Fruit fly (Drosophila melanogaster) whole organism, embryonic: ENCODE results near the gene ash1.

Source experiments
- CG11456 ChIP-seq: fragments of 200-800 bp; sonication (Bioruptor generic); IDR thresholded peaks from 3 replicates; pipeline ENCODE4 v1.3.6; 2022; ENCODE audit warnings: missing biosample characterization, missing genetic modification characterization
- CG12155 ChIP-seq: fragments of 200-800 bp; sonication (Bioruptor generic); optimal IDR thresholded peaks from 3 replicates; lab custom pipeline; 2016; ENCODE audit warnings: missing biosample characterization, missing genetic modification characterization
- CG12744 ChIP-seq: fragments of 200-800 bp; sonication (Bioruptor generic); optimal IDR thresholded peaks from 2 replicates; lab custom pipeline; 2016; ENCODE audit warnings: missing biosample characterization, missing genetic modification characterization
- CG12942 ChIP-seq: fragments of 200-800 bp; sonication (Bioruptor generic); optimal IDR thresholded peaks from 3 replicates; lab custom pipeline; 2016; ENCODE audit warnings: missing biosample characterization, missing genetic modification characterization
- CG16779 ChIP-seq: fragments of 200-800 bp; sonication (Bioruptor generic); IDR thresholded peaks from 2 replicates; pipeline ENCODE4 v1.3.6; 2022; ENCODE audit warnings: missing biosample characterization, missing genetic modification characterization
- CG1832 ChIP-seq: fragments of 200-800 bp; sonication (Bioruptor generic); optimal IDR thresholded peaks from 2 replicates; lab custom pipeline; 2017; ENCODE audit warnings: missing biosample characterization, mild to moderate bottlenecking, missing genetic modification characterization, inconsistent platforms
- CG18476 ChIP-seq: fragments of 200-800 bp; sonication (Bioruptor generic); optimal IDR thresholded peaks from 2 replicates; lab custom pipeline; 2016; ENCODE audit warnings: missing biosample characterization, mild to moderate bottlenecking, missing genetic modification characterization
- CG2875 ChIP-seq: fragments of 200-800 bp; sonication (Bioruptor generic); optimal IDR thresholded peaks from 2 replicates; lab custom pipeline; 2017; ENCODE audit warnings: missing biosample characterization, mild to moderate bottlenecking, missing genetic modification characterization, missing genetic modification reagents
- CG3065 ChIP-seq: fragments of 200-800 bp; sonication (Bioruptor generic); optimal IDR thresholded peaks from 2 replicates; lab custom pipeline; 2016; ENCODE audit warnings: missing biosample characterization, missing genetic modification characterization
- CG31388 ChIP-seq: fragments of 200-800 bp; sonication (Bioruptor generic); optimal IDR thresholded peaks from 2 replicates; lab custom pipeline; 2016; ENCODE audit warnings: missing biosample characterization, missing genetic modification characterization
- CG32767 ChIP-seq: fragments of 200-800 bp; sonication (Bioruptor generic); IDR thresholded peaks from 2 replicates; pipeline ENCODE4 v1.3.6; 2022; ENCODE audit warnings: missing biosample characterization, missing genetic modification characterization
- CG34422 ChIP-seq: fragments of 200-800 bp; sonication (Bioruptor generic); IDR thresholded peaks from 3 replicates; pipeline ENCODE4 v1.3.6; 2022; ENCODE audit warnings: missing biosample characterization, missing genetic modification characterization
- CG3726 ChIP-seq: fragments of 200-800 bp; sonication (Bioruptor generic); IDR thresholded peaks from 3 replicates; pipeline ENCODE4, ENCODE4 v1.3.6; 2022; ENCODE audit warnings: missing biosample characterization, missing genetic modification characterization
- CG4820 ChIP-seq: fragments of 200-800 bp; sonication (Bioruptor generic); optimal IDR thresholded peaks from 3 replicates; lab custom pipeline; 2016; ENCODE audit warnings: missing biosample characterization, missing genetic modification characterization
- CG4854 ChIP-seq: fragments of 200-800 bp; sonication (Bioruptor generic); optimal IDR thresholded peaks from 2 replicates; lab custom pipeline; 2016; ENCODE audit warnings: missing biosample characterization, missing genetic modification characterization, inconsistent platforms
- CG5180 ChIP-seq: fragments of 200-800 bp; sonication (Bioruptor generic); optimal IDR thresholded peaks from 3 replicates; lab custom pipeline; 2017; ENCODE audit warnings: missing biosample characterization, missing genetic modification characterization, mild to moderate bottlenecking, moderate library complexity, missing genetic modification reagents
- CG8290 ChIP-seq, 3 experiments: fragments of 200-800 bp; sonication (Bioruptor generic); optimal IDR thresholded peaks; 2 replicates each; lab custom pipeline; 2016 to 2019; ENCODE audit warnings: missing biosample characterization in 3 of 3, missing genetic modification characterization in 3 of 3, mild to moderate bottlenecking in 2 of 3, moderate library complexity in 1 of 3
- D19A ChIP-seq: fragments of 200-800 bp; optimal IDR thresholded peaks from 3 replicates; lab custom pipeline; 2019; ENCODE audit warnings: missing biosample characterization, mild to moderate bottlenecking, missing genetic modification characterization, moderate library complexity
- Dbx ChIP-seq: fragments of 200-800 bp; sonication (Bioruptor generic); IDR thresholded peaks from 3 replicates; pipeline ENCODE4 v1.3.6; 2022; ENCODE audit warnings: missing biosample characterization, missing genetic modification characterization
- E2f1 ChIP-seq: fragments of 200-800 bp; sonication (Bioruptor generic); IDR thresholded peaks from 2 replicates; pipeline ENCODE4 v1.3.6; 2022; ENCODE audit warnings: missing biosample characterization, missing genetic modification characterization
- Ets65A ChIP-seq: fragments of 200-800 bp; sonication (Bioruptor generic); peaks from one replicate; lab custom pipeline; 2016; ENCODE audit warnings: missing biosample characterization, missing genetic modification characterization
- HLH3B ChIP-seq: fragments of 200-800 bp; sonication (Bioruptor generic); IDR thresholded peaks from 2 replicates; pipeline ENCODE4 v1.3.6; 2022; ENCODE audit warnings: missing biosample characterization, missing genetic modification characterization
- HmgD ChIP-seq: fragments of 200-800 bp; sonication (Bioruptor generic); optimal IDR thresholded peaks from 3 replicates; lab custom pipeline; 2016; ENCODE audit warnings: missing biosample characterization, missing genetic modification characterization
- Hmx ChIP-seq: fragments of 200-800 bp; sonication (Bioruptor generic); optimal IDR thresholded peaks from 2 replicates; lab custom pipeline; 2016; ENCODE audit warnings: missing biosample characterization, missing genetic modification characterization
- Hr51 ChIP-seq, 2 experiments: fragments of 200-800 bp; sonication (Bioruptor generic); optimal IDR thresholded peaks; 2 replicates in 1 of 2; 3 replicates in 1 of 2; lab custom pipeline; 2016 to 2018; ENCODE audit warnings: missing biosample characterization in 2 of 2, missing genetic modification characterization in 2 of 2, mild to moderate bottlenecking in 1 of 2, moderate library complexity in 1 of 2
- Hr78 ChIP-seq, 2 experiments: fragments of 200-800 bp in 1 of 2; fragments of >200 bp in 1 of 2; sonication (Bioruptor generic) in 1 of 2; optimal IDR thresholded peaks; 2 replicates each; lab custom pipeline; 2017 to 2019; ENCODE audit warnings: missing biosample characterization in 2 of 2, missing genetic modification characterization in 2 of 2, mild to moderate bottlenecking in 1 of 2, moderate library complexity in 1 of 2
- Lpt ChIP-seq: fragments of >200 bp; optimal IDR thresholded peaks from 2 replicates; lab custom pipeline; 2018; ENCODE audit warnings: missing biosample characterization, missing genetic modification characterization
- Ssrp ChIP-seq: fragments of 200-800 bp; sonication (Bioruptor generic); optimal IDR thresholded peaks from 2 replicates; lab custom pipeline; 2018; ENCODE audit warnings: missing biosample characterization, mild to moderate bottlenecking, missing genetic modification characterization, moderate library complexity
- YL-1 ChIP-seq: fragments of 200-800 bp; sonication (Bioruptor generic); optimal IDR thresholded peaks from 3 replicates; lab custom pipeline; 2017; ENCODE audit warnings: missing biosample characterization, mild to moderate bottlenecking, missing genetic modification characterization
- chif ChIP-seq, 2 experiments: fragments of 200-800 bp; sonication (Bioruptor generic); optimal IDR thresholded peaks; 3 replicates each; lab custom pipeline; 2016; ENCODE audit warnings: missing biosample characterization in 2 of 2, missing genetic modification characterization in 2 of 2
- chm ChIP-seq: fragments of 200-800 bp; sonication (Bioruptor generic); IDR thresholded peaks from 2 replicates; pipeline ENCODE4 v1.3.6; 2022; ENCODE audit warnings: missing biosample characterization, missing genetic modification characterization
- ci ChIP-seq: fragments of 200-800 bp; sonication (Bioruptor generic); IDR thresholded peaks from 3 replicates; pipeline ENCODE4 v1.3.6; 2022; ENCODE audit warnings: missing biosample characterization, missing genetic modification characterization
- crc ChIP-seq: fragments of 200-800 bp; sonication (Bioruptor generic); optimal IDR thresholded peaks from 2 replicates; lab custom pipeline; 2016; ENCODE audit warnings: missing biosample characterization, missing genetic modification characterization
- crp ChIP-seq, 2 experiments: fragments of 200-800 bp; sonication (Bioruptor generic); optimal IDR thresholded peaks; 2 replicates in 1 of 2; 3 replicates in 1 of 2; lab custom pipeline; 2017; ENCODE audit warnings: missing biosample characterization in 2 of 2, missing genetic modification characterization in 2 of 2, mild to moderate bottlenecking in 1 of 2, moderate library complexity in 1 of 2
- dati ChIP-seq: fragments of 200-800 bp; sonication (Bioruptor generic); IDR thresholded peaks from 2 replicates; pipeline ENCODE4 v1.3.6; 2022; ENCODE audit warnings: missing biosample characterization, missing genetic modification characterization
- dpn ChIP-seq, 2 experiments: fragments of 200-800 bp; sonication (Bioruptor generic); optimal IDR thresholded peaks; 3 replicates each; lab custom pipeline; 2016; ENCODE audit warnings: missing biosample characterization in 2 of 2, missing genetic modification characterization in 2 of 2
- gce ChIP-seq: fragments of 200-800 bp; sonication (Bioruptor generic); IDR thresholded peaks from 3 replicates; pipeline ENCODE4 v1.3.6; 2022; ENCODE audit warnings: missing biosample characterization, missing genetic modification characterization
- gfzf ChIP-seq: fragments of 200-800 bp; sonication (Bioruptor generic); optimal IDR thresholded peaks from 2 replicates; lab custom pipeline; 2016; ENCODE audit warnings: missing biosample characterization, mild to moderate bottlenecking, missing genetic modification characterization, moderate library complexity
- ind ChIP-seq: fragments of 200-800 bp; sonication (Bioruptor generic); optimal IDR thresholded peaks from 3 replicates; lab custom pipeline; 2016; ENCODE audit warnings: missing biosample characterization, missing genetic modification characterization
- jing ChIP-seq: fragments of 200-800 bp; sonication (Bioruptor generic); optimal IDR thresholded peaks from 2 replicates; lab custom pipeline; 2018; ENCODE audit warnings: missing biosample characterization, mild to moderate bottlenecking, missing genetic modification characterization
- kay ChIP-seq: fragments of 200-800 bp; sonication (Bioruptor generic); optimal IDR thresholded peaks from 2 replicates; lab custom pipeline; 2016; ENCODE audit warnings: missing biosample characterization, missing genetic modification characterization
- lilli ChIP-seq: fragments of 200-800 bp; sonication (Bioruptor generic); optimal IDR thresholded peaks from 3 replicates; lab custom pipeline; 2016; ENCODE audit warnings: missing biosample characterization, missing genetic modification characterization
- onecut ChIP-seq: fragments of 200-800 bp; sonication (Bioruptor generic); IDR thresholded peaks from 2 replicates; pipeline ENCODE4 v1.3.6; 2022; ENCODE audit warnings: missing biosample characterization, missing genetic modification characterization
- pros ChIP-seq: fragments of 200-800 bp; sonication (Bioruptor generic); optimal IDR thresholded peaks from 3 replicates; lab custom pipeline; 2019; ENCODE audit warnings: missing biosample characterization, mild to moderate bottlenecking, missing genetic modification characterization, moderate library complexity
- rib ChIP-seq: fragments of 200-800 bp; sonication (Bioruptor generic); IDR thresholded peaks from 2 replicates; pipeline ENCODE4 v1.3.6; 2022; ENCODE audit warnings: missing biosample characterization, missing genetic modification characterization
- slp2 ChIP-seq: fragments of 200-800 bp; sonication (Bioruptor generic); optimal IDR thresholded peaks from 2 replicates; lab custom pipeline; 2016; ENCODE audit warnings: missing biosample characterization, missing genetic modification characterization
- so ChIP-seq: fragments of 200-800 bp; sonication (Bioruptor generic); IDR thresholded peaks from 3 replicates; pipeline ENCODE4 v1.3.6; 2022; ENCODE audit warnings: missing biosample characterization, missing genetic modification characterization
- vvl ChIP-seq: fragments of 200-800 bp; sonication (Bioruptor generic); IDR thresholded peaks from 2 replicates; pipeline ENCODE4 v1.3.6; 2022; ENCODE audit warnings: missing biosample characterization, missing genetic modification characterization
- wor ChIP-seq: fragments of 200-800 bp; sonication (Bioruptor generic); IDR thresholded peaks from 2 replicates; pipeline ENCODE4 v1.3.6; 2022; ENCODE audit warnings: missing biosample characterization, missing genetic modification characterization

ash1 gene

dm6 chr3L:19632766-19633632, 34.4 kb upstream of the ash1 start (continued):
- TF ChIP-seq CG8290 (GFP tag; optimal IDR thresholded peaks at IDR 0.05; lab: Kevin White, UChicago) (no peak), CG8290 (tag; optimal IDR thresholded peaks at IDR 0.05; lab: Kevin White, UChicago) (peak in 1 of 2 experiments; percentile 70), D19A (tag; lab: Kevin White, UChicago) (peak; percentile 37), jing (peak; percentile 10), crc (GFP tag; lab: Kevin White, UChicago) (no peak), gce (GFP tag; lab: Robert Waterston, UW) (no peak), E2f1 (GFP tag; lab: Robert Waterston, UW) (peak; percentile 55; the same call in 1 of the 2 replicates), ci (GFP tag; lab: Robert Waterston, UW) (peak; percentile 67; the same call in 2 of the 3 replicates), CG2875 (GFP tag; lab: Kevin White, UChicago) (no peak), CG12155 (GFP tag; lab: Kevin White, UChicago) (peak; percentile 71), CG18476 (GFP tag; lab: Kevin White, UChicago) (peak; percentile 20), CG34422 (peak; percentile 62; the same call in 1 of the 3 replicates), Hr78 (GFP tag; optimal IDR thresholded peaks at IDR 0.05; lab: Kevin White, UChicago) (no peak), Hmx (GFP tag; lab: Kevin White, UChicago) (no peak), CG4854 (GFP tag; lab: Kevin White, UChicago) (peak; percentile 48), HLH3B (GFP tag; lab: Robert Waterston, UW) (peak; percentile 69), slp2 (no peak), Dbx (GFP tag; lab: Robert Waterston, UW) (peak; percentile 74; the same call in 2 of the 3 replicates), CG1832 (GFP tag; lab: Kevin White, UChicago) (no peak), dati (GFP tag; lab: Robert Waterston, UW) (no peak), Ssrp (tag; lab: Kevin White, UChicago) (peak; percentile 3), CG3065 (no peak), CG12744 (GFP tag; lab: Kevin White, UChicago) (peak; percentile 25), CG4820 (GFP tag; lab: Kevin White, UChicago) (peak; percentile 16), wor (GFP tag; lab: Robert Waterston, UW) (no peak), CG3726 (GFP tag; lab: Robert Waterston, UW) (no peak), gfzf (peak; percentile 55), CG31388 (GFP tag; lab: Kevin White, UChicago) (no peak), chm (no peak), CG12942 (GFP tag; lab: Kevin White, UChicago) (no peak), onecut (no peak; the same call in 1 of the 2 replicates), rib (GFP tag; lab: Robert Waterston, UW) (peak; percentile 74), crp (GFP tag; optimal IDR thresholded peaks at IDR 0.05; lab: Kevin White, UChicago) (peak in 1 of 2 experiments; percentile 33), lilli (GFP tag; lab: Kevin White, UChicago) (peak; percentile 79), so (no peak), dpn (GFP tag; optimal IDR thresholded peaks at IDR 0.05; lab: Kevin White, UChicago) (peak in 1 of 2 experiments; percentile 72), chif (GFP tag; optimal IDR thresholded peaks at IDR 0.05; lab: Kevin White, UChicago) (no peak), Ets65A (GFP tag; lab: Kevin White, UChicago) (no peak), Lpt (no peak), vvl (GFP tag; lab: Robert Waterston, UW) (peak; percentile 73), kay (GFP tag; lab: Kevin White, UChicago) (no peak), pros (GFP tag; lab: Kevin White, UChicago) (no peak), YL-1 (no peak), CG16779 (peak; percentile 59; the same call in 1 of the 2 replicates), CG5180 (no peak), ind (GFP tag; lab: Kevin White, UChicago) (peak; percentile 69), Hr51 (GFP tag; optimal IDR thresholded peaks at IDR 0.05; lab: Kevin White, UChicago) (peak; percentile 36 to 59), HmgD (GFP tag; lab: Kevin White, UChicago) (no peak), CG32767 (GFP tag; lab: Robert Waterston, UW) (peak; percentile 55; the same call in 1 of the 2 replicates), CG11456 (GFP tag; lab: Robert Waterston, UW) (no peak)
